Worm (Caenorhabditis elegans): ENCODE data around the gene uev-2.

The uev-2 gene

ce11 chrIII:5601999-5602398 is 19.1 kb downstream of the uev-2 start (continued):
- TF ChIP-seq ZK337.2 (GFP tag; IDR thresholded peaks at IDR 0.05) (peak; percentile 87), sdz-12 (GFP tag; optimal IDR thresholded peaks at IDR 0.05) (peak; percentile 81), madf-9 (GFP tag; conservative IDR thresholded peaks at IDR 0.05) (peak; percentile 86), hlh-30 (tag; optimal IDR thresholded peaks at IDR 0.05; ENCODE audit: insufficient read depth) (peak; percentile 37), skn-1 (tag; optimal IDR thresholded peaks at IDR 0.05) (no peak), ceh-82 (tag; optimal IDR thresholded peaks at IDR 0.05) (no peak), fos-1 (tag; optimal IDR thresholded peaks at IDR 0.05) (no peak), F37D6.2 (tag; optimal IDR thresholded peaks at IDR 0.05) (peak; percentile 31), mdt-29 (GFP tag; IDR thresholded peaks at IDR 0.05) (peak; percentile 75; the same call in 1 of the 2 replicates), ZK546.5 (tag; optimal IDR thresholded peaks at IDR 0.05) (no peak), snpc-4 (tag; optimal IDR thresholded peaks at IDR 0.05) (no peak), fkh-10 (GFP tag; optimal IDR thresholded peaks at IDR 0.05) (no peak), D1046.2 (GFP tag; IDR thresholded peaks at IDR 0.05) (peak; percentile 82; the same call in 1 of the 2 replicates), nhr-6 (tag; optimal IDR thresholded peaks at IDR 0.05) (peak; percentile 58), Y5F2A.4 (GFP tag; optimal IDR thresholded peaks at IDR 0.05) (peak; percentile 89), ceh-44 (GFP tag; IDR thresholded peaks at IDR 0.05) (no peak), F26F4.8 (GFP tag; conservative IDR thresholded peaks at IDR 0.05) (peak; percentile 87), aly-2 (tag; optimal IDR thresholded peaks at IDR 0.05) (peak; percentile 34), ces-1 (GFP tag; optimal IDR thresholded peaks at IDR 0.05) (no peak), F10B5.3 (tag; optimal IDR thresholded peaks at IDR 0.05) (peak; percentile 71), F44E2.7 (GFP tag; IDR thresholded peaks at IDR 0.05) (peak; percentile 93), php-3 (GFP tag; IDR thresholded peaks at IDR 0.05) (peak; percentile 64; the same call in 1 of the 2 replicates), zip-2 (tag; optimal IDR thresholded peaks at IDR 0.05) (no peak), daf-19 (GFP tag; conservative IDR thresholded peaks at IDR 0.05) (peak; percentile 42; the same call in 1 of the 2 replicates), dpl-1 (GFP tag; optimal IDR thresholded peaks at IDR 0.05) (peak; percentile 54), egl-27 (tag; optimal IDR thresholded peaks at IDR 0.05) (no peak), nhr-111 (GFP tag; optimal IDR thresholded peaks at IDR 0.05) (peak; percentile 83), nhr-77 (tag; optimal IDR thresholded peaks at IDR 0.05) (peak; percentile 49), gei-8 (GFP tag; optimal IDR thresholded peaks at IDR 0.05) (peak; percentile 80), mxl-3 (GFP tag; optimal IDR thresholded peaks at IDR 0.05) (peak; percentile 79), nhr-41 (GFP tag; IDR thresholded peaks at IDR 0.05) (peak; percentile 73; the same call in 1 of the 2 replicates), nhr-25 (tag; optimal IDR thresholded peaks at IDR 0.05; ENCODE audit: borderline replicate concordance, insufficient read depth) (peak; percentile 64), ztf-7 (tag; optimal IDR thresholded peaks at IDR 0.05) (peak; percentile 79), nhr-76 (tag; optimal IDR thresholded peaks at IDR 0.05) (no peak), jun-1 (tag; optimal IDR thresholded peaks at IDR 0.05) (peak; percentile 36), ctbp-1 (GFP tag; IDR thresholded peaks at IDR 0.05) (peak; percentile 85), lin-1 (GFP tag; IDR thresholded peaks at IDR 0.05) (peak; percentile 90), spr-3 (GFP tag; optimal IDR thresholded peaks at IDR 0.05) (peak; percentile 54), dve-1 (tag; optimal IDR thresholded peaks at IDR 0.05; ENCODE audit: insufficient read depth) (peak; percentile 84), lin-38 (GFP tag; IDR thresholded peaks at IDR 0.05) (peak; percentile 87), unc-39 (tag; optimal IDR thresholded peaks at IDR 0.05) (no peak), rbr-2 (tag; optimal IDR thresholded peaks at IDR 0.05) (peak; percentile 76), lin-29 (GFP tag; IDR thresholded peaks at IDR 0.05) (0 out of 2 replicates have a peak, but pooled peaks have one; percentile 45), pha-4 (GFP tag; IDR thresholded peaks at IDR 0.05) (peak; percentile 94), pha-4 (tag; optimal IDR thresholded peaks at IDR 0.05) (no peak), nhr-10 (tag; optimal IDR thresholded peaks at IDR 0.05) (no peak), T26A8.4 (GFP tag; IDR thresholded peaks at IDR 0.05) (peak; percentile 90), hlh-11 (tag; optimal IDR thresholded peaks at IDR 0.05) (peak; percentile 71), lir-3 (tag; optimal IDR thresholded peaks at IDR 0.05) (peak; percentile 73), nhr-11 (tag; optimal IDR thresholded peaks at IDR 0.05) (peak; percentile 37), F49E8.2 (tag; optimal IDR thresholded peaks at IDR 0.05; ENCODE audit: borderline replicate concordance) (peak; percentile 89), R02D3.7 (tag; optimal IDR thresholded peaks at IDR 0.05) (peak; percentile 27)
